Worm (Caenorhabditis elegans) whole organism, L4/young adult: ENCODE measurements around the gene F58F12.1.

Experiments used
- dao-5 ChIP-seq: sonication (generic microtip); optimal IDR thresholded peaks from 2 replicates; lab custom pipeline; 2016; ENCODE audit warnings: missing genotype, missing genetic modification characterization, moderate library complexity, missing compliant biosample characterization
- him-1 ChIP-seq: sonication (generic microtip); optimal IDR thresholded peaks from 2 replicates; lab custom pipeline; 2016; ENCODE audit warnings: missing genotype, missing genetic modification reagents, missing genetic modification characterization, missing compliant biosample characterization

DNA sequence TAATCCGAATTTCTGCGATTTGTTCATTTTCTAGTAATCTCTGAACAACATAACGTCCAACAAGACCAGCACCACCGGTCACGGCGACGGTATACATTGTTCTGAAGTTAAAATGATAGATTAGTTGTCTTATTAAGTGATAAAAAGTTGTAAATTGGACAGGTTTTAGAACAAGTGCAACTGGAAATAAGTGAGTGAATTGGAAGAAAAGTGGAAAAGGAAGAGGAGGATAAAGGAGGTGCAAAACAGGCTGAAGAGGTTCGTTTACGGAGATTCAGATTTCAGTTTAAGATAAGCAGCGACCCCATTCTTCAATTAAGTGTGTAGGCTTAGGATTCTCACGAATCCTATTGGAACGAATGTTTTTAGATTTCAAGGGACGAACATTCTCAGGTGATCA is 24.5 kb upstream of the F58F12.1 start, which contains the start of gene C32D5.12:
- TF ChIP-seq him-1 (no peak), dao-5 (tag; lab: Kevin White, UChicago) (no peak)
